Fruit fly (Drosophila melanogaster) Kc167 (cell line): ENCODE results near the gene KaiR1D.

Experiments
- Myc ChIP-seq: fragments of >200 bp; optimal IDR thresholded peaks from 2 replicates; lab custom pipeline; 2017; ENCODE audit warnings: missing external identifiers
- Sin3A ChIP-seq: fragments of >200 bp; optimal IDR thresholded peaks from 2 replicates; lab custom pipeline; 2018; ENCODE audit warnings: missing external identifiers
- h ChIP-seq: fragments of >200 bp; optimal IDR thresholded peaks from 3 replicates; lab custom pipeline; 2018; ENCODE audit warnings: missing external identifiers
- insv ChIP-seq: fragments of >200 bp; optimal IDR thresholded peaks from 3 replicates; lab custom pipeline; 2018; ENCODE audit warnings: missing external identifiers
- psq ChIP-seq: fragments of >200 bp; optimal IDR thresholded peaks from 2 replicates; lab custom pipeline; 2017; ENCODE audit warnings: missing external identifiers
- ttk ChIP-seq: sonication (Bioruptor generic); optimal IDR thresholded peaks from 2 replicates; lab custom pipeline; 2017; ENCODE audit warnings: missing external identifiers

The KaiR1D gene

dm6 chr3R:20823704-20824454, 42.2 kb downstream of the KaiR1D start, which contains the start of gene CG17272:
CG17272 (minus strand) TSS chr3R:20824239.
- no peak for TF ChIP-seq Myc (lab: Kevin White, UChicago)

dm6 chr3R:20821815-20822375, 44.1 kb downstream of the KaiR1D start, which contains the start of the genes CG17271 and RpS20:
CG17271 (minus strand) TSS chr3R:20821848.
RpS20 (plus strand) TSS chr3R:20822181.
- TF ChIP-seq Myc (lab: Kevin White, UChicago) = no peak
- TF ChIP-seq ttk (lab: Kevin White, UChicago) = no peak
- no peak for TF ChIP-seq Sin3A
- TF ChIP-seq h (lab: Kevin White, UChicago) = no peak
- TF ChIP-seq psq = no peak
- no peak for TF ChIP-seq insv (lab: Kevin White, UChicago)

dm6 chr3R:20818689-20819088, 47.3 kb downstream of the KaiR1D start, which contains the start of gene CG17270:
CG17270 (minus strand) TSS chr3R:20818929.
- no peak for TF ChIP-seq ttk (lab: Kevin White, UChicago)
- no peak for TF ChIP-seq psq
- TF ChIP-seq Sin3A = no peak
- TF ChIP-seq Myc (lab: Kevin White, UChicago) = no peak
- TF ChIP-seq h (lab: Kevin White, UChicago) = no peak
- no peak for TF ChIP-seq insv (lab: Kevin White, UChicago)

dm6 chr3R:20818237-20818636, 47.8 kb downstream of the KaiR1D start:
- TF ChIP-seq h (lab: Kevin White, UChicago) = no peak
- TF ChIP-seq Myc (lab: Kevin White, UChicago) = no peak
- no peak for TF ChIP-seq ttk (lab: Kevin White, UChicago)
- TF ChIP-seq insv (lab: Kevin White, UChicago) = no peak
- no peak for TF ChIP-seq psq
- no peak for TF ChIP-seq Sin3A

- no peak for TF ChIP-seq Myc (lab: Kevin White, UChicago)
- no peak for TF ChIP-seq psq
- TF ChIP-seq Sin3A = no peak
Measured at dm6 chr3R:20816008-20816407, 50.0 kb downstream of the KaiR1D start, which contains the start of gene Fancd2. Fancd2 (minus strand) TSS chr3R:20816190.
